Fruit fly (Drosophila melanogaster) whole organism, prepupa: ENCODE results near the gene CG4325.

Experiments used
- Smox ChIP-seq: fragments of 200-800 bp; sonication (Bioruptor generic); optimal IDR thresholded peaks from 3 replicates; lab custom pipeline; 2016; ENCODE audit warnings: missing biosample characterization, missing genetic modification characterization
- dsx ChIP-seq: fragments of 200-800 bp; optimal IDR thresholded peaks from 3 replicates; lab custom pipeline; 2019; ENCODE audit warnings: missing biosample characterization, mild to moderate bottlenecking, missing genetic modification characterization, moderate library complexity; ENCODE audit not compliant: poor library complexity, severe bottlenecking
- salr ChIP-seq, 2 experiments: fragments of 200-800 bp; sonication (Bioruptor generic); optimal IDR thresholded peaks; 3 replicates each; lab custom pipeline; 2016 to 2018; ENCODE audit warnings: missing biosample characterization in 2 of 2, missing genetic modification characterization in 2 of 2, mild to moderate bottlenecking in 1 of 2

dm6 chrX:2050070-2050899 is 6.7 kb upstream of the CG4325 start, which contains the start of gene moody:
- TF ChIP-seq Smox (GFP tag; lab: Kevin White, UChicago): peak; percentile 92
- peak; percentile 82 for TF ChIP-seq dsx (GFP tag; lab: Kevin White, UChicago)
- peak; percentile 84 to 85 for TF ChIP-seq salr (GFP tag; optimal IDR thresholded peaks at IDR 0.05; lab: Kevin White, UChicago)
